Worm (Caenorhabditis elegans): ENCODE measurements around the gene F49A5.10.

The F49A5.10 gene

DNA sequence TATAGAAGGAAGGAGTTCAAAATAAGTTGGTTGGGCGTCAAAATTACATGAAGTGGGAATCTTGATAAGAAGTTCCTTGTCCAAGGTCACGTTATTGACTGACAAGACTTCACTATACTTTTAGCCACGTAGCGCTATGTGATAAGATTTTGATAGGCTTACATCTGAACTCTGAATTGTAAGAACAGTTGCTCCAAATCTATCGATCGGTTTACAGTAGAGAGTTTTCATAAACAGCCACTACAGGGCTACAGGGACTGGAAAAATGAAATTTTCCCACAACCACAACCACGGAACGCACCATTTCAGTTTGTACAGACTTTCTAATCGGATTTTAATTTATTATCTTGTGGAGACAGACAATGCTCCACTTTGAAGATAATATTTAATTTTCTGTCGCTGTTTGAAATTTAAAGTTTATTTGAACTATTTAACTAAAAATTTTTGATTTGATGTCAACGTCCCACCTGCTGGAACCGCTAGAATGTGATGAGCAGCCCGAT, 17.0 kb upstream of the F49A5.10 start, which contains the start of the genes clec-31 and clec-22:
TSS of gene clec-31 (minus strand) at position 101 of the 503 bp plus-strand sequence.
TSS of gene clec-22 (plus strand) at position 453 of the 503 bp plus-strand sequence.
- no peak for TF ChIP-seq nhr-11 (tag; optimal IDR thresholded peaks at IDR 0.05)
- no peak for TF ChIP-seq sma-3 (GFP tag; optimal IDR thresholded peaks at IDR 0.05)
- no peak for TF ChIP-seq dmd-4 (tag; optimal IDR thresholded peaks at IDR 0.05)
- no peak for TF ChIP-seq ama-1 (optimal IDR thresholded peaks at IDR 0.05)
- no peak for TF ChIP-seq ceh-82 (tag; optimal IDR thresholded peaks at IDR 0.05)
- no peak for TF ChIP-seq F13H6.1 (tag; optimal IDR thresholded peaks at IDR 0.05)
- TF ChIP-seq elt-1 (tag; optimal IDR thresholded peaks at IDR 0.05), result no peak
- no peak for TF ChIP-seq mab-5 (tag; optimal IDR thresholded peaks at IDR 0.05)
- no peak for TF ChIP-seq aly-2 (tag; optimal IDR thresholded peaks at IDR 0.05)
- no peak for TF ChIP-seq fos-1 (tag; optimal IDR thresholded peaks at IDR 0.05)
- no peak for TF ChIP-seq peb-1 (tag; optimal IDR thresholded peaks at IDR 0.05)

DNA sequence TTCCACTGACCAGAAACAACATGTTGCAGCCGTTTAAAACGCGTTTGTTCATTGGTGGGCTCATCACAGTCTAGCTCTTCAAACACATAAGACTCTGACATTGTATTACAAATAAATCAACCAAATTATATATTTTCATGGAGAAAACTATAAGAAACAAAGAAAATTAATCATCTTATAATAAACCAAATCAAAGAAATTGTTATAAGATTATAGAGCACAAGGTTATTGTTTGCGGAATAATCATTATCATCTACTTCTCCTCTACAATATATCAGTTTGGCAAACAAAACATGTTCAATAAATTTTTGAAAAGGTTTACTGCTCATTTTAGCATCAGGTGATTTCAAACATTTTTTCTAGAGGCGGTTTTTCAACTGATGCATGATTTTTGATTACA, 13.3 kb upstream of the F49A5.10 start, which contains the start of the genes clec-32 and clec-24:
TSS of gene clec-32 (minus strand) at position 101 of the 400 bp plus-strand sequence.
TSS of gene clec-24 (plus strand) at position 294 of the 400 bp plus-strand sequence.
- no peak for TF ChIP-seq fos-1 (tag; optimal IDR thresholded peaks at IDR 0.05)
- no peak for TF ChIP-seq zag-1 (tag; optimal IDR thresholded peaks at IDR 0.05)
- TF ChIP-seq dmd-4 (tag; optimal IDR thresholded peaks at IDR 0.05), result no peak
- TF ChIP-seq nhr-11 (tag; optimal IDR thresholded peaks at IDR 0.05), result no peak
- no peak for TF ChIP-seq crh-2 (tag; optimal IDR thresholded peaks at IDR 0.05)
- no peak for TF ChIP-seq nhr-21 (tag; optimal IDR thresholded peaks at IDR 0.05)
- no peak for TF ChIP-seq unc-39 (tag; optimal IDR thresholded peaks at IDR 0.05)
- no peak for TF ChIP-seq unc-62 (GFP tag; optimal IDR thresholded peaks at IDR 0.05)

DNA sequence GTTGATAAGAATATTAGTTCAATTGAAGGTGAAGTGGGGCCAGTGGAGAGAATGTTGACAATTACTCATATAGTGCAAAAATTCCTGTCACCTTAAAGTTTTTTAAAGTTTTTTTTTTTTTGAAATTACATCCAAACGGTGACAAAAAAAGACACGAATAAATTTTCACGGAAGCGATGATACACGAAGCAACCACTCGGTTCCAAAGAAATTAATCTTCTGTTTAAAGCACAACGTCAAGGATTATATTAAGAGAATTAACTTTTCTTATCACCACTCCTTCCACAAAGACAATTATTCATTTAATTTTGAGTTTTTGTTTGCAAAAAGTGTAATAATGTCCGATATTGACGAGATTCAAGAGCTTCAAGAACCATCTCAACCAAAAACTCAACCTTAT, 9.7 kb upstream of the F49A5.10 start, which contains the start of gene clec-28:
TSS of gene clec-28 (plus strand) at position 301 of the 400 bp plus-strand sequence.
- no peak for TF ChIP-seq dmd-4 (tag; optimal IDR thresholded peaks at IDR 0.05)
- no peak for TF ChIP-seq sma-3 (GFP tag; optimal IDR thresholded peaks at IDR 0.05)
- TF ChIP-seq nhr-25 (tag; optimal IDR thresholded peaks at IDR 0.05), result no peak
- no peak for TF ChIP-seq snpc-4 (tag; optimal IDR thresholded peaks at IDR 0.05)
- TF ChIP-seq ZK546.5 (tag; optimal IDR thresholded peaks at IDR 0.05), result no peak
- TF ChIP-seq sem-4 (tag; optimal IDR thresholded peaks at IDR 0.05), result no peak
- TF ChIP-seq alr-1 (tag; optimal IDR thresholded peaks at IDR 0.05), result no peak
- TF ChIP-seq mbf-1 (tag; optimal IDR thresholded peaks at IDR 0.05), result no peak
- TF ChIP-seq crh-2 (tag; optimal IDR thresholded peaks at IDR 0.05), result no peak
- TF ChIP-seq zag-1 (tag; optimal IDR thresholded peaks at IDR 0.05), result no peak
- no peak for TF ChIP-seq nhr-77 (tag; optimal IDR thresholded peaks at IDR 0.05)
- no peak for TF ChIP-seq nhr-129 (tag; optimal IDR thresholded peaks at IDR 0.05)
- TF ChIP-seq Y55F3AM.14 (GFP tag; optimal IDR thresholded peaks at IDR 0.05), result no peak
- no peak for TF ChIP-seq aly-2 (tag; optimal IDR thresholded peaks at IDR 0.05)
- no peak for TF ChIP-seq nhr-10 (tag; optimal IDR thresholded peaks at IDR 0.05)
- no peak for TF ChIP-seq ztf-11 (tag; optimal IDR thresholded peaks at IDR 0.05)
- TF ChIP-seq unc-62 (GFP tag; optimal IDR thresholded peaks at IDR 0.05), result no peak

DNA sequence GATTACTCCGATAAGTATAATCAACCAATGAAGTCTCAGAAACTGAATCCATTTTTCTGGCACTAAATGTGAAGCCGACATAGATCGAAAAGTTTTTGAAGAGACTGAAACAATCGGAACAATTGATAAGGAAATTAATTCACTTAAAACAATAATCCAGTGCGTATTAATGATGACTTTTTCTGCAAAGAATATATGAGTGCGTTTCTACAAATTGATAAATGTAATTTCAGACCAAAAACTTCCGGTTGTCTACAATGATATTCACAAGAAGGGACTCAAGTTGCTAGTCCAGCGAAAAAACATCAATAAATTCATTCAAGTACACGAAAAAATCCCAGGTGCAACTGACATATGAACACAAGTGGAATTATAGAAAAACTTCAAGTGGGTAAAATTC, 5.3 kb upstream of the F49A5.10 start, which contains the start of gene clec-33:
TSS of gene clec-33 (minus strand) at position 101 of the 400 bp plus-strand sequence.
- TF ChIP-seq ama-1 (optimal IDR thresholded peaks at IDR 0.05) (no peak), unc-55 (GFP tag; optimal IDR thresholded peaks at IDR 0.05) (no peak)

DNA sequence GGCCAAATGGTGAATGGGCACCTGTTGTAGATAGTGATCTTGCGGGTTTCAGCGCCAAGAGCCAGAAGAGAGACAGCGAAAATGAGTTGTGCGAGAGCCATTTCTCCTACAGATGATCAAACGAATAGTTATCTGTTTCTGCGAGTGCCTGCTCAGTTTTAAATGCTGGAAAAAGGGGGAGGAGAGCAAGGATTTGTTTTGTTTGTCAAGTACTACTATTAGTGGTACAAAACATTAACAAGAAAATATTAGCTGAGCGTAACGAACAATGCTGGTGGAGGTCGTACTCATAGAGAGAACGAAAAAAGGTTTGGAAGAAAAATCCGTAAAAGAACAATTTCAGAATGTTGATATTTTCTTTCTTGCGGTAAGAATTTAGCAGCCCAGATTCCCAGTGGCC, 3.7 kb upstream of the F49A5.10 start, which contains the start of gene thn-4:
TSS of gene thn-4 (minus strand) at position 101 of the 400 bp plus-strand sequence.
- TF ChIP-seq alr-1 (tag; optimal IDR thresholded peaks at IDR 0.05) (no peak), crh-2 (tag; optimal IDR thresholded peaks at IDR 0.05) (no peak), C34F6.9 (tag; optimal IDR thresholded peaks at IDR 0.05) (no peak), gmeb-1 (tag; optimal IDR thresholded peaks at IDR 0.05) (no peak), unc-62 (GFP tag; optimal IDR thresholded peaks at IDR 0.05) (no peak), zag-1 (tag; optimal IDR thresholded peaks at IDR 0.05) (no peak), nhr-11 (tag; optimal IDR thresholded peaks at IDR 0.05) (no peak), ztf-4 (tag; optimal IDR thresholded peaks at IDR 0.05) (no peak), ztf-11 (tag; optimal IDR thresholded peaks at IDR 0.05) (no peak), mab-5 (tag; optimal IDR thresholded peaks at IDR 0.05) (no peak)

DNA sequence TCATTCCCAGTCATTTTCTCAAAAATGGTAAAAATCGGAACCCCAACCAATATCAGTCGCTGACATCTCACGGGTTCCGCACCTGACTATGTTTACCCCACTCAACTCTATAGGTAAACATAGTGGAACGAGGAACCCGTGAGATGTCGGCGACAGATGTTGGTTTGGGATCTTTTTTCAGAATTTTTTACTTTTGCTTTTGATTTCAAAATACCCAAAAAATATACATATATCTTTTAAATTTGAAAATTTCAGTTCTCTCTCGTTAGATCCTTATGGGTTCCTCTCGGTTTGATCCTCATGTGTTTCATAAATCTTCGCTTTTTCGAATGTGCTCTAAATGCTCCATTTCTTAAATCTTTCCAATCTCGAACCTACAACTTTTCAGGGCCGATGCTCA, 1.4 kb upstream of the F49A5.10 start, which contains the start of gene srw-23:
TSS of gene srw-23 (plus strand) at position 301 of the 400 bp plus-strand sequence.
- no peak for TF ChIP-seq unc-55 (GFP tag; optimal IDR thresholded peaks at IDR 0.05)
- TF ChIP-seq ztf-4 (tag; optimal IDR thresholded peaks at IDR 0.05), result no peak
- no peak for TF ChIP-seq skn-1 (tag; optimal IDR thresholded peaks at IDR 0.05)
- TF ChIP-seq nhr-21 (tag; optimal IDR thresholded peaks at IDR 0.05), result no peak
- TF ChIP-seq fos-1 (tag; optimal IDR thresholded peaks at IDR 0.05), result no peak
- TF ChIP-seq nhr-77 (tag; optimal IDR thresholded peaks at IDR 0.05), result no peak
- TF ChIP-seq nhr-10 (tag; optimal IDR thresholded peaks at IDR 0.05), result no peak
- TF ChIP-seq mdl-1 (tag; optimal IDR thresholded peaks at IDR 0.05), result no peak
- no peak for TF ChIP-seq nhr-129 (tag; optimal IDR thresholded peaks at IDR 0.05)
- no peak for TF ChIP-seq lin-11 (tag; optimal IDR thresholded peaks at IDR 0.05)
- no peak for TF ChIP-seq F13H6.1 (tag; optimal IDR thresholded peaks at IDR 0.05)
- TF ChIP-seq mbf-1 (tag; optimal IDR thresholded peaks at IDR 0.05), result no peak
- TF ChIP-seq ZK546.5 (tag; optimal IDR thresholded peaks at IDR 0.05), result no peak
- TF ChIP-seq ceh-16 (tag; optimal IDR thresholded peaks at IDR 0.05), result no peak
- no peak for TF ChIP-seq Y55F3AM.14 (GFP tag; optimal IDR thresholded peaks at IDR 0.05)
- TF ChIP-seq unc-62 (GFP tag; optimal IDR thresholded peaks at IDR 0.05), result no peak
- TF ChIP-seq C34F6.9 (tag; optimal IDR thresholded peaks at IDR 0.05), result no peak
